Worm (Caenorhabditis elegans) whole organism, young adult: ENCODE measurements around the gene C09B9.4.

Experiments
- B0019.2 ChIP-seq: fragments of 200-800 bp; sonication (Bioruptor generic); conservative IDR thresholded peaks from 2 replicates; pipeline ENCODE4 v1.3.6; 2022; ENCODE audit warnings: missing genetic modification reagents, missing genetic modification characterization, missing compliant biosample characterization
- D2030.7 ChIP-seq: fragments of 200-800 bp; sonication (Bioruptor generic); IDR thresholded peaks from 2 replicates; pipeline ENCODE4 v1.3.6; 2022; ENCODE audit warnings: missing genetic modification reagents, missing genetic modification characterization, missing compliant biosample characterization
- F37B4.10 ChIP-seq: fragments of 200-800 bp; sonication (Bioruptor generic); IDR thresholded peaks from 2 replicates; pipeline ENCODE4 v1.3.6; 2022; ENCODE audit warnings: missing genetic modification characterization, missing compliant biosample characterization
- F39B2.1 ChIP-seq: fragments of 200-800 bp; sonication (Bioruptor generic); IDR thresholded peaks from 2 replicates; pipeline ENCODE4 v1.3.6; 2022; ENCODE audit warnings: missing genetic modification reagents, missing genetic modification characterization, missing compliant biosample characterization
- T07F8.4 ChIP-seq: sonication (generic microtip); optimal IDR thresholded peaks from 2 replicates; lab custom pipeline; 2016; ENCODE audit warnings: mild to moderate bottlenecking, missing genetic modification characterization, moderate library complexity, missing compliant biosample characterization
- Y53F4B.3 ChIP-seq: fragments of 200-800 bp; sonication (Bioruptor generic); IDR thresholded peaks from 2 replicates; pipeline ENCODE4 v1.3.6; 2022; ENCODE audit warnings: missing genetic modification reagents, missing genetic modification characterization, missing compliant biosample characterization
- Y79H2A.3 ChIP-seq: fragments of 200-800 bp; sonication (Bioruptor generic); conservative IDR thresholded peaks from 2 replicates; pipeline ENCODE4 v1.3.6; 2022; ENCODE audit warnings: missing genetic modification reagents, missing genetic modification characterization, missing compliant biosample characterization
- attf-3 ChIP-seq: fragments of 200-800 bp; sonication (Bioruptor generic); conservative IDR thresholded peaks from 2 replicates; pipeline ENCODE4 v1.3.6; 2022; ENCODE audit warnings: missing genetic modification reagents, missing genetic modification characterization, missing compliant biosample characterization
- attf-5 ChIP-seq: fragments of 200-800 bp; sonication (Bioruptor generic); optimal IDR thresholded peaks from 2 replicates; lab custom pipeline; 2018; ENCODE audit warnings: mild to moderate bottlenecking, missing genetic modification characterization, missing compliant biosample characterization
- cebp-1 ChIP-seq, 2 experiments: fragments of 200-800 bp in 1 of 2; sonication (Bioruptor generic) in 1 of 2; sonication (generic microtip) in 1 of 2; IDR thresholded peaks in 1 of 2; optimal IDR thresholded peaks in 1 of 2; 2 replicates each; pipeline versions ENCODE4 v1.3.6 to Lab custom; 2017 to 2022; ENCODE audit warnings: missing compliant biosample characterization in 2 of 2, missing genetic modification characterization in 2 of 2, mild to moderate bottlenecking in 1 of 2, missing genetic modification reagents in 1 of 2, moderate library complexity in 1 of 2
- ceh-58 ChIP-seq: fragments of 200-800 bp; sonication (Bioruptor generic); IDR thresholded peaks from 2 replicates; pipeline ENCODE4 v1.3.6; 2022; ENCODE audit warnings: missing genetic modification characterization, missing compliant biosample characterization
- dpl-1 ChIP-seq: fragments of 150-350 bp; optimal IDR thresholded peaks from 2 replicates; lab custom pipeline; 2014; ENCODE audit warnings: missing biosample characterization, missing genetic modification reagents, missing genetic modification characterization
- egl-18 ChIP-seq: fragments of 200-800 bp; sonication (Bioruptor generic); IDR thresholded peaks from 2 replicates; pipeline ENCODE4 v1.3.6; 2022; ENCODE audit warnings: missing genetic modification reagents, missing genetic modification characterization, missing compliant biosample characterization
- egl-44 ChIP-seq: fragments of 200-800 bp; sonication (Bioruptor generic); IDR thresholded peaks from 2 replicates; pipeline ENCODE4 v1.3.6; 2022; ENCODE audit warnings: missing genetic modification reagents, missing genetic modification characterization, missing compliant biosample characterization
- egrh-3 ChIP-seq: fragments of 200-800 bp; sonication (Bioruptor generic); IDR thresholded peaks from 2 replicates; pipeline ENCODE4 v1.3.6; 2022; ENCODE audit warnings: missing genetic modification reagents, missing genetic modification characterization, missing compliant biosample characterization
- ekl-4 ChIP-seq: fragments of 200-800 bp; sonication (Bioruptor generic); IDR thresholded peaks from 2 replicates; pipeline ENCODE4 v1.3.6; 2022; ENCODE audit warnings: missing genetic modification reagents, missing genetic modification characterization, missing compliant biosample characterization
- him-1 ChIP-seq: sonication (generic microtip); optimal IDR thresholded peaks from 2 replicates; lab custom pipeline; 2016; ENCODE audit warnings: missing genotype, missing genetic modification reagents, missing genetic modification characterization, missing compliant biosample characterization
- hlh-26 ChIP-seq: fragments of 200-800 bp; sonication (Bioruptor generic); conservative IDR thresholded peaks from 2 replicates; pipeline ENCODE4 v1.3.6; 2022; ENCODE audit warnings: missing genetic modification reagents, missing genetic modification characterization, missing compliant biosample characterization
- hmg-20 ChIP-seq: fragments of 200-800 bp; sonication (Bioruptor generic); IDR thresholded peaks from 2 replicates; pipeline ENCODE4 v1.3.6; 2022; ENCODE audit warnings: missing genetic modification reagents, missing genetic modification characterization, missing compliant biosample characterization
- lag-1 ChIP-seq: fragments of 200-800 bp; sonication (Bioruptor generic); IDR thresholded peaks from 2 replicates; pipeline ENCODE4 v1.3.6; 2022; ENCODE audit warnings: missing genetic modification reagents, missing genetic modification characterization, missing compliant biosample characterization
- lir-1 ChIP-seq: fragments of 200-800 bp; sonication (Bioruptor generic); conservative IDR thresholded peaks from 2 replicates; pipeline ENCODE4 v1.3.6; 2022; ENCODE audit warnings: missing genetic modification reagents, missing genetic modification characterization, missing compliant biosample characterization
- madf-3 ChIP-seq: fragments of 200-800 bp; sonication (Bioruptor generic); IDR thresholded peaks from 2 replicates; pipeline ENCODE4 v1.3.6; 2022; ENCODE audit warnings: missing genetic modification reagents, missing genetic modification characterization, missing compliant biosample characterization
- mcd-1 ChIP-seq: fragments of 200-800 bp; sonication (Bioruptor generic); IDR thresholded peaks from 2 replicates; pipeline ENCODE4 v1.3.6; 2022; ENCODE audit warnings: missing genetic modification reagents, missing genetic modification characterization, missing compliant biosample characterization
- nfya-1 ChIP-seq: sonication (generic microtip); optimal IDR thresholded peaks from 2 replicates; lab custom pipeline; 2017; ENCODE audit warnings: antibody characterized with exemption, missing compliant biosample characterization, missing genetic modification characterization, borderline replicate concordance; ENCODE audit not compliant: insufficient read depth
- nfya-2 ChIP-seq: fragments of 200-800 bp; sonication (Bioruptor generic); IDR thresholded peaks from 2 replicates; pipeline ENCODE4 v1.3.6; 2022; ENCODE audit warnings: missing genetic modification reagents, missing genetic modification characterization, missing compliant biosample characterization
- nhr-120 ChIP-seq: fragments of 200-800 bp; sonication (Bioruptor generic); IDR thresholded peaks from 2 replicates; pipeline ENCODE4 v1.3.6; 2022; ENCODE audit warnings: missing genetic modification characterization, missing compliant biosample characterization
- nhr-80 ChIP-seq: sonication (generic microtip); optimal IDR thresholded peaks from 2 replicates; lab custom pipeline; 2016; ENCODE audit warnings: missing genetic modification characterization, missing compliant biosample characterization
- repo-1 ChIP-seq: sonication (generic microtip); optimal IDR thresholded peaks from 2 replicates; lab custom pipeline; 2017; ENCODE audit warnings: mild to moderate bottlenecking, missing genetic modification characterization, missing compliant biosample characterization
- snpc-1.1 ChIP-seq: sonication (generic microtip); optimal IDR thresholded peaks from 2 replicates; lab custom pipeline; 2017; ENCODE audit warnings: missing genetic modification characterization, mild to moderate bottlenecking, missing compliant biosample characterization, antibody characterized with exemption, moderate library complexity, missing genotype, missing genetic modification reagents; ENCODE audit not compliant: insufficient read depth
- snpc-3.4 ChIP-seq: sonication (generic microtip); optimal IDR thresholded peaks from 2 replicates; lab custom pipeline; 2017; ENCODE audit warnings: missing genetic modification characterization, mild to moderate bottlenecking, missing compliant biosample characterization, antibody characterized with exemption, moderate library complexity, missing genotype, missing genetic modification reagents
- tbp1 ChIP-seq: fragments of 200-800 bp; sonication (Bioruptor generic); optimal IDR thresholded peaks from 2 replicates; lab custom pipeline; 2018; ENCODE audit warnings: mild to moderate bottlenecking, missing genetic modification characterization, missing compliant biosample characterization
- ztf-26 ChIP-seq: sonication (generic microtip); optimal IDR thresholded peaks from 2 replicates; lab custom pipeline; 2017; ENCODE audit warnings: missing genetic modification characterization, missing compliant biosample characterization

The C09B9.4 gene

DNA sequence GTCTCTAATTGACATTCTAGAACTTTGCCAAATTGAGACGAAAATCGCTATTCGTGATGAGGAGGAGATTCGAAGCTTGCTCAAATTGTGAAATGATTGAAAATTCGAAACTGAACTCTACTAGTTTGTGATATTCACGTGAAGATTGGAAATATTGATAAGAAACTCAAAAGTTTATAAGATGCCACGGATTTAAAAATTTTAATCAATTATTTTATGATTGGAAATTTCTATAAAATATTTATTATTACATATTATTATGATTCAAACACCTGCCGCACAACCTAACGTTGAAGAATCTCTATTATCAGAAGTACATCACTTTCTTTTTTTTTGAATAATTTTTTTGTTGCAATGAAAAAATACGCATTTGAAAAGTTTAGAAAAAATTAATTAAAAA lies 44.6 kb downstream of the C09B9.4 start, which contains the start of gene E03H12.7:
E03H12.7 (minus strand) TSS at position 101 of the 400 bp plus-strand sequence.
- no peak for TF ChIP-seq him-1 (tag; lab: Kevin White, UChicago)
- TF ChIP-seq hlh-26 (GFP tag; lab: Robert Waterston, UW): no peak
- TF ChIP-seq F39B2.1 (GFP tag; lab: Robert Waterston, UW): no peak
- no peak for TF ChIP-seq egrh-3 (GFP tag; lab: Robert Waterston, UW)
- no peak for TF ChIP-seq repo-1 (tag; lab: Kevin White, UChicago)
- TF ChIP-seq mcd-1 (GFP tag; lab: Robert Waterston, UW): no peak
- no peak for TF ChIP-seq nfya-2 (GFP tag; lab: Robert Waterston, UW)
- TF ChIP-seq nfya-1 (tag; lab: Kevin White, UChicago): no peak
- TF ChIP-seq T07F8.4 (tag; lab: Kevin White, UChicago): no peak
- no peak for TF ChIP-seq attf-5 (GFP tag; lab: Kevin White, UChicago)
- TF ChIP-seq ceh-58 (GFP tag; lab: Robert Waterston, UW): no peak
- TF ChIP-seq cebp-1 (GFP tag; IDR thresholded peaks at IDR 0.05; lab: Robert Waterston, UW): no peak
- no peak for TF ChIP-seq cebp-1 (tag; optimal IDR thresholded peaks at IDR 0.05; lab: Kevin White, UChicago)
- no peak for TF ChIP-seq D2030.7 (GFP tag; lab: Robert Waterston, UW)

DNA sequence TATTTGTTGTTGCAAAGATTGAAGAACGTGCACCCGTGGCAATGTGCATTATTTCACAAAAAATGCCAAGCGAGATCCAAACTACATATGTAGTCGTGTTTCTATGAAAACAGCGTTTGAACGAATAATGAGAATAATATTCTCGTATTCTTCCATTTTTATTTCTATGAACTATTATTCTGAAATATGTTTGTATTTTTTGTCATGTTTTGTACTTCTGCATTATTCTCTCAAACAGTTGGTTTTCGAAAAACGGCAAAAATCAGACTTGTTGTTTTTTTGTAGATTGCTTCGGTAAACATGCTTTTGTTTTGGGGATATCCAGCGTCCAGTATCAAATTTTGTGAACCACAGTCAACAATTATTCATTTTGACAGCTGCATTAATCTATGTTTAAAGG lies 46.9 kb downstream of the C09B9.4 start, which contains the start of gene clec-177:
clec-177 (plus strand) TSS at position 301 of the 400 bp plus-strand sequence.
- no peak for TF ChIP-seq attf-5 (GFP tag; lab: Kevin White, UChicago)
- no peak for TF ChIP-seq nhr-80
- TF ChIP-seq dpl-1 (GFP tag; lab: Kevin White, UChicago): no peak
- TF ChIP-seq F37B4.10 (GFP tag; lab: Robert Waterston, UW): no peak
- TF ChIP-seq ekl-4 (GFP tag; lab: Robert Waterston, UW): no peak
- no peak for TF ChIP-seq ztf-26 (tag; lab: Kevin White, UChicago)
- no peak for TF ChIP-seq him-1 (tag; lab: Kevin White, UChicago)
- TF ChIP-seq lag-1 (GFP tag; lab: Robert Waterston, UW): no peak

DNA sequence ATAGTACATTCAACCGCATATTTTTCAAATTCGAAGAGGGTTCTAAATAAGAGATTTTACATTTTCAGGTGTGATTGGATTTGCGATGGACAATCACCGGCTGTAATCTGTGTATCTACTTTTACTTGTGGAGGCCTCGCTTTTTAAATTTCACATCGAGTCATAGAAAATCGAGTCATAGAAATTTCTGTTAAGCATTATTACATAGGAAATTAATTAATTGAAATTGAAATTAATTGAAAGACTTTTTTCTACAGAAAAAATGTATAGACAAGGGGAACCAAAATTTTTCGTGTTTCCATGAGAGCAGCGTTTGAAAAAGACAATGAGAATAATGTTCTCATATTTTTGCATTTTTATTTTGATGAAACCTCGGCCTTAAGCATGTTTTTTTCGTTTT lies 49.4 kb downstream of the C09B9.4 start, which contains the start of gene clec-176:
clec-176 (plus strand) TSS at position 301 of the 400 bp plus-strand sequence.
- TF ChIP-seq egl-18 (no peak), lir-1 (GFP tag; lab: Robert Waterston, UW) (no peak), mcd-1 (GFP tag; lab: Robert Waterston, UW) (no peak), attf-3 (GFP tag; lab: Robert Waterston, UW) (no peak), egl-44 (no peak)

DNA sequence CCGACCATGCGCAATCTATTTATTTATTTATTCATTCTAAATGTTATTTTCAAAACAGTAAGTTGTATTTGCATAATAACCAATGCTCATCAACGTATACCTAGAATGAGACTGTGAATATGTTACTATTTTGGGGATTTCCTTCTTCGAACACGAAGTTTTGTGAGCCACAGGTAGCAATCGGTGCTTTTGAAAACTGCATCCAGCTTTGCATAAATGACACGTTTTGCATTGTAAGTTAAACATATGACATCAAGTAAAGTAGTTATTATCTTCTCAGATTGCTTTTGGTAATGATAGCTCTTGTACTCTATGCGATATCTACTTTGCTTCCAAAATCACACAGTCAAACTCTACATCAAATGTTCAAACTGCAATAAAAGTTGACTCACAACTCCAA lies 50.7 kb downstream of the C09B9.4 start, which contains the start of gene E03H12.4:
E03H12.4 (plus strand) TSS at position 120 of the 400 bp plus-strand sequence.
- TF ChIP-seq snpc-1.1 (tag; lab: Kevin White, UChicago): no peak
- no peak for TF ChIP-seq hmg-20 (GFP tag; lab: Robert Waterston, UW)
- no peak for TF ChIP-seq B0019.2 (GFP tag; lab: Robert Waterston, UW)
- TF ChIP-seq snpc-3.4 (tag; lab: Kevin White, UChicago): no peak
- TF ChIP-seq Y79H2A.3 (GFP tag; lab: Robert Waterston, UW): no peak
- TF ChIP-seq attf-3 (GFP tag; lab: Robert Waterston, UW): no peak
- no peak for TF ChIP-seq lir-1 (GFP tag; lab: Robert Waterston, UW)
- TF ChIP-seq ceh-58 (GFP tag; lab: Robert Waterston, UW): no peak
- TF ChIP-seq nhr-120: no peak
- TF ChIP-seq tbp1 (GFP tag; lab: Kevin White, UChicago): no peak
- no peak for TF ChIP-seq Y53F4B.3 (GFP tag; lab: Robert Waterston, UW)
- TF ChIP-seq madf-3 (GFP tag; lab: Robert Waterston, UW): no peak
- TF ChIP-seq, all 124 proteins: peak for 0
